Fruit fly (Drosophila melanogaster): Measurements from ENCODE around the gene Tdh.

Gene Tdh

dm6 chr3L:20493417-20494261 lies 26.9 kb downstream of the Tdh start (continued):
- TF ChIP-seq CG1024 (GFP tag; IDR thresholded peaks at IDR 0.05) (no peak), CG15696 (tag; optimal IDR thresholded peaks at IDR 0.05) (peak; percentile 35), Six4 (GFP tag; optimal IDR thresholded peaks at IDR 0.05) (peak; percentile 44), CG13624 (GFP tag; optimal IDR thresholded peaks at IDR 0.05) (peak; percentile 51), jumu (GFP tag; optimal IDR thresholded peaks at IDR 0.05) (no peak), Doc2 (GFP tag; IDR thresholded peaks at IDR 0.05) (no peak), CG8765 (GFP tag; IDR thresholded peaks at IDR 0.05) (peak; percentile 25; the same call in 1 of the 2 replicates), CG9609 (GFP tag; optimal IDR thresholded peaks at IDR 0.05) (peak; percentile 19), lmd (GFP tag; IDR thresholded peaks at IDR 0.05) (peak; percentile 79), CG2129 (GFP tag; IDR thresholded peaks at IDR 0.05; ENCODE audit: partially characterized antibody) (no peak), CG9876 (GFP tag; optimal IDR thresholded peaks at IDR 0.05) (no peak), CG12219 (GFP tag; optimal IDR thresholded peaks at IDR 0.05) (peak; percentile 23), H2.0 (GFP tag; IDR thresholded peaks at IDR 0.05) (peak; percentile 71), ewg (GFP tag; optimal IDR thresholded peaks at IDR 0.05) (peak; percentile 15), CG14965 (GFP tag; optimal IDR thresholded peaks at IDR 0.05; ENCODE audit: borderline replicate concordance) (no peak), Xrp1 (GFP tag; IDR thresholded peaks at IDR 0.05) (peak; percentile 79), CG12299 (tag; optimal IDR thresholded peaks at IDR 0.05) (no peak), ac (GFP tag; optimal IDR thresholded peaks at IDR 0.05) (no peak), az2 (GFP tag; optimal IDR thresholded peaks at IDR 0.05) (peak; percentile 50), CG11695 (GFP tag; IDR thresholded peaks at IDR 0.05) (peak; percentile 89), nerfin-2 (GFP tag; IDR thresholded peaks at IDR 0.05; ENCODE audit: partially characterized antibody) (no peak), esg (GFP tag; conservative IDR thresholded peaks at IDR 0.05) (peak; percentile 64), pan (optimal IDR thresholded peaks at IDR 0.05) (no peak), pan (GFP tag; optimal IDR thresholded peaks at IDR 0.05 in 1 of 2, IDR thresholded peaks at IDR 0.05 in 1 of 2) (peak in 1 of 2 experiments; percentile 87), NFAT (GFP tag; IDR thresholded peaks at IDR 0.05) (no peak; the same call in 1 of the 2 replicates), CG18764 (GFP tag; optimal IDR thresholded peaks at IDR 0.05) (peak; percentile 2), CG17829 (tag; optimal IDR thresholded peaks at IDR 0.05) (peak; percentile 70), CG14710 (tag; optimal IDR thresholded peaks at IDR 0.05) (no peak), CG7372 (GFP tag; IDR thresholded peaks at IDR 0.05) (peak; percentile 55), sc (optimal IDR thresholded peaks at IDR 0.05) (no peak), sc (GFP tag; optimal IDR thresholded peaks at IDR 0.05) (no peak), Jarid2 (GFP tag; optimal IDR thresholded peaks at IDR 0.05) (peak; percentile 64), Hand (GFP tag; optimal IDR thresholded peaks at IDR 0.05) (peak; percentile 58), crc (GFP tag; optimal IDR thresholded peaks at IDR 0.05) (no peak), D (optimal IDR thresholded peaks at IDR 0.05) (no peak), D (GFP tag; optimal IDR thresholded peaks at IDR 0.05) (no peak), CG9727 (GFP tag; optimal IDR thresholded peaks at IDR 0.05) (peak; percentile 73), pnt (GFP tag; optimal IDR thresholded peaks at IDR 0.05) (no peak), nom (GFP tag; optimal IDR thresholded peaks at IDR 0.05) (peak; percentile 70), btn (GFP tag; optimal IDR thresholded peaks at IDR 0.05) (peak; percentile 15), fd96Cb (tag; optimal IDR thresholded peaks at IDR 0.05) (peak; percentile 73), CG15269 (tag; optimal IDR thresholded peaks at IDR 0.05) (peak; percentile 81), zfh2 (GFP tag; optimal IDR thresholded peaks at IDR 0.05) (peak; percentile 39), exex (tag; optimal IDR thresholded peaks at IDR 0.05) (peak; percentile 32), CG11723 (GFP tag; optimal IDR thresholded peaks at IDR 0.05) (no peak), CTCF (GFP tag; optimal IDR thresholded peaks at IDR 0.05) (peak; percentile 40), Sry-β (GFP tag; optimal IDR thresholded peaks at IDR 0.05) (no peak), rib (GFP tag; IDR thresholded peaks at IDR 0.05) (peak; percentile 63; the same call in 1 of the 2 replicates), Atf-2 (GFP tag; optimal IDR thresholded peaks at IDR 0.05) (peak; percentile 14), Vsx1 (GFP tag; optimal IDR thresholded peaks at IDR 0.05) (peak; percentile 53)
